Worm (Caenorhabditis elegans) whole organism, L4 larva: ENCODE measurements around the gene F09C6.14.

Experiments used
- D1046.2 ChIP-seq: fragments of 200-800 bp; sonication (Bioruptor generic); IDR thresholded peaks from 2 replicates; pipeline ENCODE4 v1.3.6; 2022; ENCODE audit warnings: missing genetic modification characterization, missing compliant biosample characterization
- F26F4.8 ChIP-seq: fragments of 200-800 bp; sonication (Bioruptor generic); conservative IDR thresholded peaks from 2 replicates; pipeline ENCODE4 v1.3.6; 2022; ENCODE audit warnings: missing genetic modification characterization, missing compliant biosample characterization
- Y105C5A.15 ChIP-seq: fragments of 200-800 bp; sonication (Bioruptor generic); IDR thresholded peaks from 2 replicates; pipeline ENCODE4 v1.3.6; 2022; ENCODE audit warnings: missing genetic modification characterization, missing compliant biosample characterization
- Y48G9A.11 ChIP-seq: fragments of 200-800 bp; sonication (Bioruptor generic); IDR thresholded peaks from 2 replicates; pipeline ENCODE4 v1.3.6; 2022; ENCODE audit warnings: missing genetic modification reagents, missing genetic modification characterization, missing compliant biosample characterization
- Y5F2A.4 ChIP-seq: fragments of 200-800 bp; sonication (Bioruptor generic); optimal IDR thresholded peaks from 2 replicates; lab custom pipeline; 2018; ENCODE audit warnings: mild to moderate bottlenecking, missing genetic modification characterization, missing compliant biosample characterization
- ZK337.2 ChIP-seq: fragments of 200-800 bp; sonication (Bioruptor generic); IDR thresholded peaks from 2 replicates; pipeline ENCODE4 v1.3.6; 2022; ENCODE audit warnings: missing genetic modification reagents, missing genetic modification characterization, missing compliant biosample characterization
- aha-1 ChIP-seq: fragments of 150-350 bp; peaks from one replicate; lab custom pipeline; 2014; ENCODE audit warnings: missing biosample characterization, missing genetic modification characterization
- ama-1 ChIP-seq: fragments of 150-350 bp; optimal IDR thresholded peaks from 2 replicates; lab custom pipeline; 2014; ENCODE audit warnings: inconsistent platforms, mixed read lengths
- arid-1 ChIP-seq: fragments of 200-800 bp; sonication (Bioruptor generic); conservative IDR thresholded peaks from 2 replicates; pipeline ENCODE4 v1.3.6; 2022; ENCODE audit warnings: missing genetic modification reagents, missing genetic modification characterization, missing compliant biosample characterization
- attf-4 ChIP-seq: sonication (generic microtip); optimal IDR thresholded peaks from 3 replicates; lab custom pipeline; 2017; ENCODE audit warnings: missing biosample characterization, missing genetic modification characterization
- ceh-28 ChIP-seq: fragments of 150-350 bp; optimal IDR thresholded peaks from 2 replicates; lab custom pipeline; 2014; ENCODE audit warnings: missing biosample characterization, missing genetic modification reagents, missing genetic modification characterization
- ceh-82 ChIP-seq: sonication (generic microtip); optimal IDR thresholded peaks from 2 replicates; lab custom pipeline; 2017; ENCODE audit warnings: missing biosample characterization, missing genetic modification characterization
- daf-12 ChIP-seq: fragments of 150-350 bp; optimal IDR thresholded peaks from 2 replicates; lab custom pipeline; 2014; ENCODE audit warnings: missing biosample characterization, missing genetic modification reagents, missing genetic modification characterization
- dmd-8 ChIP-seq: fragments of 200-800 bp; sonication (Bioruptor generic); IDR thresholded peaks from 2 replicates; pipeline ENCODE4 v1.3.6; 2022; ENCODE audit warnings: missing genetic modification characterization, missing compliant biosample characterization
- duxl-1 ChIP-seq: sonication (generic microtip); optimal IDR thresholded peaks from 2 replicates; lab custom pipeline; 2016; ENCODE audit warnings: mild to moderate bottlenecking, missing genetic modification characterization, moderate library complexity, missing compliant biosample characterization; ENCODE audit not compliant: poor library complexity
- dve-1 ChIP-seq: sonication (generic microtip); optimal IDR thresholded peaks from 2 replicates; lab custom pipeline; 2017; ENCODE audit warnings: antibody characterized with exemption, mild to moderate bottlenecking, missing genetic modification characterization, missing compliant biosample characterization; ENCODE audit not compliant: insufficient read depth
- egl-27 ChIP-seq: sonication (generic microtip); optimal IDR thresholded peaks from 3 replicates; lab custom pipeline; 2017; ENCODE audit warnings: missing biosample characterization, missing genetic modification reagents, missing genetic modification characterization
- egl-43 ChIP-seq: fragments of 200-800 bp; sonication (Bioruptor generic); IDR thresholded peaks from 2 replicates; pipeline ENCODE4 v1.3.6; 2022; ENCODE audit warnings: missing genetic modification reagents, missing genetic modification characterization, missing compliant biosample characterization
- fos-1 ChIP-seq: fragments of 150-350 bp; optimal IDR thresholded peaks from 2 replicates; lab custom pipeline; 2014; ENCODE audit warnings: missing biosample characterization, missing genetic modification characterization
- gei-8 ChIP-seq: fragments of 200-800 bp; sonication (Bioruptor generic); optimal IDR thresholded peaks from 2 replicates; lab custom pipeline; 2018; ENCODE audit warnings: mild to moderate bottlenecking, missing genetic modification characterization, missing compliant biosample characterization
- hif-1 ChIP-seq, 2 experiments: sonication (generic microtip); optimal IDR thresholded peaks; 2 replicates each; lab custom pipeline; 2016 to 2017; ENCODE audit warnings: missing compliant biosample characterization in 2 of 2, missing genetic modification characterization in 2 of 2, missing genetic modification reagents in 2 of 2, missing genotype in 2 of 2, mild to moderate bottlenecking in 1 of 2
- hmg-1.1 ChIP-seq: fragments of 200-800 bp; sonication (Bioruptor generic); IDR thresholded peaks from 2 replicates; pipeline ENCODE4 v1.3.6; 2022; ENCODE audit warnings: missing genetic modification reagents, missing genetic modification characterization, missing compliant biosample characterization
- lin-13 ChIP-seq: fragments of 150-350 bp; optimal IDR thresholded peaks from 2 replicates; lab custom pipeline; 2014; ENCODE audit warnings: missing biosample characterization, missing genetic modification reagents, missing genetic modification characterization
- lin-38 ChIP-seq: fragments of 200-800 bp; sonication (Bioruptor generic); IDR thresholded peaks from 2 replicates; pipeline ENCODE4 v1.3.6; 2022; ENCODE audit warnings: missing genetic modification reagents, missing genetic modification characterization, missing compliant biosample characterization
- lir-3 ChIP-seq: sonication (generic microtip); optimal IDR thresholded peaks from 2 replicates; lab custom pipeline; 2016; ENCODE audit warnings: mild to moderate bottlenecking, missing genetic modification characterization, missing compliant biosample characterization
- madf-5 ChIP-seq, 2 experiments: fragments of 200-800 bp; sonication (Bioruptor generic); IDR thresholded peaks; 2 replicates each; pipeline ENCODE4 v1.3.6; 2022; ENCODE audit warnings: missing compliant biosample characterization in 2 of 2, missing genetic modification characterization in 2 of 2
- mdl-1 ChIP-seq, 2 experiments: fragments of 150-350 bp in 1 of 2; sonication (generic microtip) in 1 of 2; optimal IDR thresholded peaks; 2 replicates each; lab custom pipeline; 2014 to 2017; ENCODE audit warnings: missing biosample characterization in 2 of 2, missing genetic modification characterization in 2 of 2
- nhr-10 ChIP-seq: fragments of 150-350 bp; optimal IDR thresholded peaks from 2 replicates; lab custom pipeline; 2014; ENCODE audit warnings: missing biosample characterization, missing genetic modification characterization
- nhr-102 ChIP-seq: sonication (generic microtip); optimal IDR thresholded peaks from 2 replicates; lab custom pipeline; 2016; ENCODE audit warnings: mild to moderate bottlenecking, missing genetic modification characterization, moderate library complexity, missing compliant biosample characterization
- nhr-11 ChIP-seq: fragments of 150-350 bp; optimal IDR thresholded peaks from 2 replicates; lab custom pipeline; 2014; ENCODE audit warnings: missing biosample characterization, missing genetic modification characterization
- nhr-48 ChIP-seq: sonication (generic microtip); optimal IDR thresholded peaks from 2 replicates; lab custom pipeline; 2016; ENCODE audit warnings: mild to moderate bottlenecking, missing genetic modification characterization, missing compliant biosample characterization
- nhr-6 ChIP-seq: fragments of 150-350 bp; optimal IDR thresholded peaks from 2 replicates; lab custom pipeline; 2014; ENCODE audit warnings: missing biosample characterization, missing genetic modification characterization
- pqm-1 ChIP-seq: sonication (generic microtip); optimal IDR thresholded peaks from 2 replicates; lab custom pipeline; 2017; ENCODE audit warnings: missing biosample characterization, missing genetic modification characterization
- rbr-2 ChIP-seq: sonication (generic microtip); optimal IDR thresholded peaks from 2 replicates; lab custom pipeline; 2016; ENCODE audit warnings: missing genotype, missing genetic modification characterization, missing compliant biosample characterization
- set-16 ChIP-seq: fragments of 200-800 bp; sonication (Bioruptor generic); IDR thresholded peaks from 2 replicates; pipeline ENCODE4 v1.3.6; 2022; ENCODE audit warnings: missing genetic modification reagents, missing genetic modification characterization, missing compliant biosample characterization
- snpc-1.2 ChIP-seq: fragments of 200-800 bp; sonication (Bioruptor generic); IDR thresholded peaks from 2 replicates; pipeline ENCODE4 v1.3.6; 2022; ENCODE audit warnings: missing genetic modification reagents, missing genetic modification characterization, missing compliant biosample characterization
- spr-3 ChIP-seq: fragments of 200-800 bp; sonication (Bioruptor generic); optimal IDR thresholded peaks from 2 replicates; lab custom pipeline; 2018; ENCODE audit warnings: mild to moderate bottlenecking, missing genetic modification characterization, missing compliant biosample characterization
- tag-97 ChIP-seq: fragments of 200-800 bp; sonication (Bioruptor generic); IDR thresholded peaks from 2 replicates; pipeline ENCODE4 v1.3.6; 2022; ENCODE audit warnings: missing genetic modification characterization, missing compliant biosample characterization
- tra-1 ChIP-seq: fragments of 200-800 bp; sonication (Bioruptor generic); IDR thresholded peaks from 2 replicates; pipeline ENCODE4 v1.3.6; 2022; ENCODE audit warnings: missing genetic modification reagents, missing genetic modification characterization, missing compliant biosample characterization
- unc-130 ChIP-seq: sonication (generic microtip); optimal IDR thresholded peaks from 2 replicates; lab custom pipeline; 2016; ENCODE audit warnings: missing genetic modification reagents, missing genetic modification characterization, missing compliant biosample characterization
- unc-39 ChIP-seq: sonication (generic microtip); optimal IDR thresholded peaks from 2 replicates; lab custom pipeline; 2017; ENCODE audit warnings: missing biosample characterization, missing genetic modification characterization
- zfp-3 ChIP-seq: fragments of 200-800 bp; sonication (Bioruptor generic); conservative IDR thresholded peaks from 2 replicates; pipeline ENCODE4 v1.3.6; 2022; ENCODE audit warnings: missing genetic modification reagents, missing genetic modification characterization, missing compliant biosample characterization

The F09C6.14 gene

DNA sequence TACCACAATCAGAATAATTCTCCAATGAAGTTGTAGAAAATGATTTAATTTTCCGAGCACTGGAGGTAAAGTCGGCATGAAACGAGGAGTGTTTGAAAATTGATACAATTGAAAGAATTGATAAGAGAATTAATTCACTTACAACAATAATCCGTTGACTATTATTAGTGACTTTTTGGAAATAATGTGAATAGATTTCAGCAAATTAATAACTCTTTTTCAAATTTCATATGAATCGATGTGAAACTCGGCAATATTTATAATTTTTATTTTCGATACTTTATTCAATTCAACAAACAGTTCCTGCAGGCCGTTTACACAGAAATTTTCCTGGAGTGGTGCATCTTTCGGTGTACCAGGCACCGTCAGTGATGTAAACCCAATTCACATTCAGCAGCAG, 28.8 kb upstream of the F09C6.14 start, which contains the start of gene clec-37:
TSS of gene clec-37 (minus strand) at position 101 of the 400 bp plus-strand sequence.
- TF ChIP-seq nhr-11 = no peak

DNA sequence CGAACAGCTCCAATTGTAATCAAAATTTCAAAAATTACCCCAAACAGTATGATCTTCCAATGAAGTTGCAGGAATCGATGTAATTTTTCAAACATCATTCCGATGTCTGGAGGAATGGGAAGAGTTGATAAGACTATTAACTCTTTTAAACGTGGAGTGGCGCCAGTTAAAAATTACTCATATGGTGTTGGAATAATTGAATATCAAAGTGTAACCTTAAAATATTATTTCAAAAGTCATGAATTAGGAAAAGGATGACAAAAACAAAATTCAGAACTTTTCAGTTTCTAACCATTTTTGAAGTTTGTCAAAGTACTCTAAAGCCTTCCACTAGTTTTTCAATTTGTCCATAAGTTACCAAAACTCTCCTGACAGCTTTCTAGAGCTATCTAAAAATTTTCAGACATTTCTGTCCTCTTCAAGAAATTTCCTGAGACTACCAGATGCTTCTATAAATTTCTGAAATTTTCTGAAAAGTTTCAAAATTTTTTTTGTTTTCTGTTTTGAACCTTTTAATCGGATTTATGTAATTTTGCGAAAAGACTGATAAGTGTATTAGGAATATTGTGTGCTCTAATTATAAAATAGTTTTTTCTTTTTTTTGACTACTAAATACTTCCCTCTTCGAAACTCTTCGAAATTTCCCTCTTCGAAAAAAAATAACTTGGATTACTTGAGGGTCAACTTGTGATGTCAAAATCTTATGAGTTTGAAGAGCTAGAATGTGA, 26.7 kb upstream of the F09C6.14 start, which contains the start of the genes clec-35 and clec-27:
TSS of gene clec-35 (minus strand) at position 101 of the 728 bp plus-strand sequence.
TSS of gene clec-27 (plus strand) at position 678 of the 728 bp plus-strand sequence.
- TF ChIP-seq lir-3 (tag; lab: Kevin White, UChicago) = no peak
- no peak for TF ChIP-seq zfp-3 (GFP tag; lab: Robert Waterston, UW)
- no peak for TF ChIP-seq nhr-48
- TF ChIP-seq Y5F2A.4 = no peak
- no peak for TF ChIP-seq ceh-28 (tag; lab: Kevin White, UChicago)
- no peak for TF ChIP-seq F26F4.8
- TF ChIP-seq ceh-82 (tag; lab: Kevin White, UChicago) = no peak
- no peak for TF ChIP-seq mdl-1 (tag; optimal IDR thresholded peaks at IDR 0.05; lab: Kevin White, UChicago)
- no peak for TF ChIP-seq snpc-1.2 (GFP tag; lab: Robert Waterston, UW)
- no peak for TF ChIP-seq hmg-1.1
- no peak for TF ChIP-seq D1046.2 (GFP tag; lab: Robert Waterston, UW)
- TF ChIP-seq egl-27 (tag; lab: Kevin White, UChicago) = no peak
- TF ChIP-seq aha-1 (tag; lab: Kevin White, UChicago) = no peak
- no peak for TF ChIP-seq Y48G9A.11 (GFP tag; lab: Robert Waterston, UW)
- TF ChIP-seq arid-1 (GFP tag; lab: Robert Waterston, UW) = no peak

DNA sequence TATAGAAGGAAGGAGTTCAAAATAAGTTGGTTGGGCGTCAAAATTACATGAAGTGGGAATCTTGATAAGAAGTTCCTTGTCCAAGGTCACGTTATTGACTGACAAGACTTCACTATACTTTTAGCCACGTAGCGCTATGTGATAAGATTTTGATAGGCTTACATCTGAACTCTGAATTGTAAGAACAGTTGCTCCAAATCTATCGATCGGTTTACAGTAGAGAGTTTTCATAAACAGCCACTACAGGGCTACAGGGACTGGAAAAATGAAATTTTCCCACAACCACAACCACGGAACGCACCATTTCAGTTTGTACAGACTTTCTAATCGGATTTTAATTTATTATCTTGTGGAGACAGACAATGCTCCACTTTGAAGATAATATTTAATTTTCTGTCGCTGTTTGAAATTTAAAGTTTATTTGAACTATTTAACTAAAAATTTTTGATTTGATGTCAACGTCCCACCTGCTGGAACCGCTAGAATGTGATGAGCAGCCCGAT, 22.8 kb upstream of the F09C6.14 start, which contains the start of the genes clec-31 and clec-22:
TSS of gene clec-31 (minus strand) at position 101 of the 503 bp plus-strand sequence.
TSS of gene clec-22 (plus strand) at position 453 of the 503 bp plus-strand sequence.
- TF ChIP-seq unc-39 (no peak), nhr-102 (tag; lab: Kevin White, UChicago) (no peak)

DNA sequence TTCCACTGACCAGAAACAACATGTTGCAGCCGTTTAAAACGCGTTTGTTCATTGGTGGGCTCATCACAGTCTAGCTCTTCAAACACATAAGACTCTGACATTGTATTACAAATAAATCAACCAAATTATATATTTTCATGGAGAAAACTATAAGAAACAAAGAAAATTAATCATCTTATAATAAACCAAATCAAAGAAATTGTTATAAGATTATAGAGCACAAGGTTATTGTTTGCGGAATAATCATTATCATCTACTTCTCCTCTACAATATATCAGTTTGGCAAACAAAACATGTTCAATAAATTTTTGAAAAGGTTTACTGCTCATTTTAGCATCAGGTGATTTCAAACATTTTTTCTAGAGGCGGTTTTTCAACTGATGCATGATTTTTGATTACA, 19.1 kb upstream of the F09C6.14 start, which contains the start of the genes clec-32 and clec-24:
TSS of gene clec-32 (minus strand) at position 101 of the 400 bp plus-strand sequence.
TSS of gene clec-24 (plus strand) at position 294 of the 400 bp plus-strand sequence.
- TF ChIP-seq spr-3 (GFP tag; lab: Kevin White, UChicago) = no peak
- no peak for TF ChIP-seq ama-1
- TF ChIP-seq rbr-2 (tag; lab: Kevin White, UChicago) = no peak
- no peak for TF ChIP-seq tag-97 (GFP tag; lab: Robert Waterston, UW)
- no peak for TF ChIP-seq egl-43 (GFP tag; lab: Robert Waterston, UW)
- no peak for TF ChIP-seq Y105C5A.15
- no peak for TF ChIP-seq unc-39

DNA sequence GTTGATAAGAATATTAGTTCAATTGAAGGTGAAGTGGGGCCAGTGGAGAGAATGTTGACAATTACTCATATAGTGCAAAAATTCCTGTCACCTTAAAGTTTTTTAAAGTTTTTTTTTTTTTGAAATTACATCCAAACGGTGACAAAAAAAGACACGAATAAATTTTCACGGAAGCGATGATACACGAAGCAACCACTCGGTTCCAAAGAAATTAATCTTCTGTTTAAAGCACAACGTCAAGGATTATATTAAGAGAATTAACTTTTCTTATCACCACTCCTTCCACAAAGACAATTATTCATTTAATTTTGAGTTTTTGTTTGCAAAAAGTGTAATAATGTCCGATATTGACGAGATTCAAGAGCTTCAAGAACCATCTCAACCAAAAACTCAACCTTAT, 15.4 kb upstream of the F09C6.14 start, which contains the start of gene clec-28:
TSS of gene clec-28 (plus strand) at position 301 of the 400 bp plus-strand sequence.
- no peak for TF ChIP-seq hmg-1.1
- no peak for TF ChIP-seq dve-1
- TF ChIP-seq unc-130 (GFP tag; lab: Kevin White, UChicago) = no peak
- no peak for TF ChIP-seq fos-1 (tag; lab: Kevin White, UChicago)
- no peak for TF ChIP-seq duxl-1 (tag; lab: Kevin White, UChicago)
- TF ChIP-seq hif-1 (tag; optimal IDR thresholded peaks at IDR 0.05; lab: Kevin White, UChicago) = no peak
- TF ChIP-seq daf-12 (tag; lab: Kevin White, UChicago) = no peak

DNA sequence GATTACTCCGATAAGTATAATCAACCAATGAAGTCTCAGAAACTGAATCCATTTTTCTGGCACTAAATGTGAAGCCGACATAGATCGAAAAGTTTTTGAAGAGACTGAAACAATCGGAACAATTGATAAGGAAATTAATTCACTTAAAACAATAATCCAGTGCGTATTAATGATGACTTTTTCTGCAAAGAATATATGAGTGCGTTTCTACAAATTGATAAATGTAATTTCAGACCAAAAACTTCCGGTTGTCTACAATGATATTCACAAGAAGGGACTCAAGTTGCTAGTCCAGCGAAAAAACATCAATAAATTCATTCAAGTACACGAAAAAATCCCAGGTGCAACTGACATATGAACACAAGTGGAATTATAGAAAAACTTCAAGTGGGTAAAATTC, 11.0 kb upstream of the F09C6.14 start, which contains the start of gene clec-33:
TSS of gene clec-33 (minus strand) at position 101 of the 400 bp plus-strand sequence.
- TF ChIP-seq madf-5 (GFP tag; IDR thresholded peaks at IDR 0.05; lab: Robert Waterston, UW) (no peak), pqm-1 (tag; lab: Kevin White, UChicago) (no peak), ZK337.2 (GFP tag; lab: Robert Waterston, UW) (no peak), set-16 (no peak), nhr-10 (tag; lab: Kevin White, UChicago) (no peak), lin-38 (GFP tag; lab: Robert Waterston, UW) (no peak), attf-4 (tag; lab: Kevin White, UChicago) (no peak), dmd-8 (GFP tag; lab: Robert Waterston, UW) (no peak), lin-13 (no peak), rbr-2 (tag; lab: Kevin White, UChicago) (no peak), F26F4.8 (no peak), nhr-6 (tag; lab: Kevin White, UChicago) (no peak), Y105C5A.15 (no peak), tra-1 (no peak), gei-8 (GFP tag; lab: Kevin White, UChicago) (no peak)
